Worm (Caenorhabditis elegans): ENCODE results near the gene ttc-39B.

DNA sequence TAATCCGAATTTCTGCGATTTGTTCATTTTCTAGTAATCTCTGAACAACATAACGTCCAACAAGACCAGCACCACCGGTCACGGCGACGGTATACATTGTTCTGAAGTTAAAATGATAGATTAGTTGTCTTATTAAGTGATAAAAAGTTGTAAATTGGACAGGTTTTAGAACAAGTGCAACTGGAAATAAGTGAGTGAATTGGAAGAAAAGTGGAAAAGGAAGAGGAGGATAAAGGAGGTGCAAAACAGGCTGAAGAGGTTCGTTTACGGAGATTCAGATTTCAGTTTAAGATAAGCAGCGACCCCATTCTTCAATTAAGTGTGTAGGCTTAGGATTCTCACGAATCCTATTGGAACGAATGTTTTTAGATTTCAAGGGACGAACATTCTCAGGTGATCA lies 25.1 kb upstream of the ttc-39B start, which contains the start of gene C32D5.12:
- TF ChIP-seq blmp-1 (tag; optimal IDR thresholded peaks at IDR 0.05): no peak
- TF ChIP-seq tbx-8 (GFP tag; optimal IDR thresholded peaks at IDR 0.05): no peak
- TF ChIP-seq lsy-2 (tag; optimal IDR thresholded peaks at IDR 0.05): no peak
- no peak for TF ChIP-seq unc-39 (tag; optimal IDR thresholded peaks at IDR 0.05)
- TF ChIP-seq snpc-4 (tag; optimal IDR thresholded peaks at IDR 0.05): no peak
- no peak for TF ChIP-seq mep-1 (tag; optimal IDR thresholded peaks at IDR 0.05)
- TF ChIP-seq ztf-11 (tag; optimal IDR thresholded peaks at IDR 0.05): no peak
- no peak for TF ChIP-seq nhr-12 (tag; optimal IDR thresholded peaks at IDR 0.05)
- TF ChIP-seq elt-3 (tag; optimal IDR thresholded peaks at IDR 0.05): no peak
- TF ChIP-seq ces-1 (GFP tag; optimal IDR thresholded peaks at IDR 0.05): no peak

Data from whole organism, mixed stage, embryonic.